Fruit fly (Drosophila melanogaster) whole organism: Measurements from ENCODE around the gene Targ3.

Experiments used
- CG8478 ChIP-seq: fragments of >200 bp; optimal IDR thresholded peaks from 2 replicates; lab custom pipeline; 2018; ENCODE audit warnings: inconsistent platforms
- Dll ChIP-seq: fragments of >200 bp; optimal IDR thresholded peaks from 2 replicates; lab custom pipeline; 2017
- EcR ChIP-seq, 2 experiments: fragments of >200 bp; optimal IDR thresholded peaks; 2 replicates each; lab custom pipeline; 2017; ENCODE audit warnings: missing biosample characterization in 2 of 2, missing genetic modification characterization in 2 of 2, missing genetic modification reagents in 2 of 2
- pan ChIP-seq: fragments of >200 bp; optimal IDR thresholded peaks from 2 replicates; lab custom pipeline; 2017
- psq ChIP-seq: fragments of >200 bp; optimal IDR thresholded peaks from 2 replicates; lab custom pipeline; 2017
- usp ChIP-seq: fragments of >200 bp; optimal IDR thresholded peaks from 2 replicates; lab custom pipeline; 2017; ENCODE audit warnings: missing biosample characterization, missing genetic modification characterization, mixed read lengths

DNA sequence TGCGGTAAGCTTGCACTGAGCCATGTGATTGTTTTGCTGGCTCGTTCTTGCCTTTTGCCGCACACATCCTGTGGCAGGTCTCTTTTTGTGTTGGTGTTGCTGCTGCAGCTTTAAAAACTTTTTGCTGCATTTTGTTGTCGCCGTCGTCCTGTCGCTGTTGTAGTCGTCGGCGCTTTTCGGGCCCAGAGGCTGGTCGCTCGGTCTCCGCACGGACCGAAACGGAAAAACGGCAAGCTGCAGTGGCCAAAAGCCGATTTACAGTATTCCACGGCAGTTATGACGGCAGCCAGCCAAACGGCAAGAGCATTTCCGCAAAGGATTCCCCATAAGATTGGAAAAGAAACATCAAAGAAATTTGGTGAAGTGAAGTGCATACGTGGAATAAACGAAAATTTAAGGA lies 23.5 kb downstream of the Targ3 start, which contains the start of gene CG43219:
- no peak for TF ChIP-seq CG8478 (lab: Kevin White, UChicago)
- TF ChIP-seq pan (lab: Kevin White, UChicago), result no peak
- no peak for TF ChIP-seq psq (lab: Kevin White, UChicago)
- TF ChIP-seq EcR (GFP tag; optimal IDR thresholded peaks at IDR 0.05; lab: Kevin White, UChicago), result no peak
- TF ChIP-seq Dll (lab: Kevin White, UChicago), result no peak
- no peak for TF ChIP-seq usp (GFP tag; lab: Kevin White, UChicago)
